Worm (Caenorhabditis elegans) whole organism, dauer: ENCODE measurements around the gene fbxb-58.

Source experiments
- unc-62 ChIP-seq: sonication (generic microtip); optimal IDR thresholded peaks from 2 replicates; lab custom pipeline; 2017; ENCODE audit warnings: missing biosample characterization, missing genetic modification reagents, missing genetic modification characterization

fbxb-58 gene

DNA sequence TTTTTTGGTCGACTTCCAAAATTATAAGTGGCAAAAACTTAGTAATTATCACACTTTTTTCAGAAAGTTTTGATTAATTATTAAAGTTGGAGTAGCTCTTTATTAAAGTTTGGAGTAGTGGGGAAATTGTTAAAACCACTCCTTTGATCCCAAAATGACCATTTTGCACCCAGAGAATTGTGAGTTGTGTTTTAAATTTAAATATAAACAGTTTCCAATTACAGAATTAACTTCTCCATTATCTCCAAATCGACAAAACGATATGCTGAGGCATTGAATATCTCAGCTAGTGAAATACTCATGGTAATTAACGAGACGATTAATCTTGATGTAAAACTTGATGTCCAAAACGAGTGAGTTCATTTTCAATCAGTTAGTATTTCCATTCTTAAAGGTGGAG, at the start of gene fbxb-58:
Gene fbxb-58, plus strand, starts transcription at position 301 of the 400 bp plus-strand sequence.
- TF ChIP-seq unc-62 (GFP tag; lab: Kevin White, UChicago) = no peak

DNA sequence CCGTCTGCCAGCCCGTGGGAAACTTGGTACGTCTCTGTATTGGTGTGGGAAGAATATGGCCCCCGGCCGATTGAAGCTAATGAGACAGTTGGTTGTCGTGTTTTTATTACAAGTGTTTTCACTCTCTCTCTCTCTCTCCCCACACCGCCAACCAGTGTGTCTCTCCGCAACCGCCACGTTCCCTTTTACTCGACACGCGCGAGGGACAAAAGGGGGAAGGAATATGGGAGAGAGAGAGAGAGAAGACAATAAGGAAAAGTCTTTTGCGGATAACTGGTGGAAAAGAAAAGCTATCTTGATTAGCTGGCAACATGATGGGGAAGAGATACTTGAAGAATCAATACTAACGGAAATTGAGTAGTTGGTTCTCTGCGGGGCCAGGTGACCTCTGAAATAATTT, 49.3 kb upstream of the fbxb-58 start:
- TF ChIP-seq unc-62 (GFP tag; lab: Kevin White, UChicago) = no peak

DNA sequence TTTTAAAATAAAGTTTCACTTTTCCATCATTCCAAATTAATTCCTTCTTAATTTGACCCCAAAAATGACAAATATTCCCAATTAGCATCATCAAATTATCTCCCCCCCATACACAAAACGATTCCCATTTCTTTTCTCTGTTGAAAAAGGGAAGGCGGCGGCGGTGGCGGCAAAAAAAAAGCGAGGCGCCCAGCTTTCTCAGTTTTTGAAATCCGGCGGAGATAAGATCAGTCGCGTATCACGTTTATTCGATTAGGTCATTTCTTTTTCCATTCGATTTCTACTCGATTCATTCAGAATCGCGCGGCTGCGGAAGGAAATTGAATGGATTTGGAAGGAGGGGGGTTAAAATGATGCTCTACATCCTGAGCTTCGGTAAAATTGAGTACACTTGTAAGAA, 44.0 kb upstream of the fbxb-58 start:
- TF ChIP-seq unc-62 (GFP tag; lab: Kevin White, UChicago) = no peak

DNA sequence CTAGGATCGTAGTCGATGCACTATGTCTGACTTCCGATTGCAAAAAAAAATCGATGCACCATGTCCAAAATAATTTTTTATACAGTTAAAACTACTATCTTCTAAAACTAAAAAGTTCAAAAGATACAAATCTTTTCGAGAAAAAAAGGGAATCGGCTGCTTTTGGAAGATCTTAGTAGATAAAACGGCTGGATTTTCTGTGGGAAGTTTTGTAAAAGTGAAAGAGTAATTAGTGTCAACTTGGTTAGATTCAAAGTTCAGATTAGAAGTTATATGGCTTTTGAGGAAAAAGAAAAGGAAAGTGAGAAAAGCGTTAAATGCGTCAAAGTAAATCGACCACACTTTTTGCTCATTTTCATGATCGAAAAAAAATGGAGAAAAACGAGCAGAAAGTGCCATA, 40.9 kb upstream of the fbxb-58 start:
- TF ChIP-seq unc-62 (GFP tag; lab: Kevin White, UChicago) = no peak

DNA sequence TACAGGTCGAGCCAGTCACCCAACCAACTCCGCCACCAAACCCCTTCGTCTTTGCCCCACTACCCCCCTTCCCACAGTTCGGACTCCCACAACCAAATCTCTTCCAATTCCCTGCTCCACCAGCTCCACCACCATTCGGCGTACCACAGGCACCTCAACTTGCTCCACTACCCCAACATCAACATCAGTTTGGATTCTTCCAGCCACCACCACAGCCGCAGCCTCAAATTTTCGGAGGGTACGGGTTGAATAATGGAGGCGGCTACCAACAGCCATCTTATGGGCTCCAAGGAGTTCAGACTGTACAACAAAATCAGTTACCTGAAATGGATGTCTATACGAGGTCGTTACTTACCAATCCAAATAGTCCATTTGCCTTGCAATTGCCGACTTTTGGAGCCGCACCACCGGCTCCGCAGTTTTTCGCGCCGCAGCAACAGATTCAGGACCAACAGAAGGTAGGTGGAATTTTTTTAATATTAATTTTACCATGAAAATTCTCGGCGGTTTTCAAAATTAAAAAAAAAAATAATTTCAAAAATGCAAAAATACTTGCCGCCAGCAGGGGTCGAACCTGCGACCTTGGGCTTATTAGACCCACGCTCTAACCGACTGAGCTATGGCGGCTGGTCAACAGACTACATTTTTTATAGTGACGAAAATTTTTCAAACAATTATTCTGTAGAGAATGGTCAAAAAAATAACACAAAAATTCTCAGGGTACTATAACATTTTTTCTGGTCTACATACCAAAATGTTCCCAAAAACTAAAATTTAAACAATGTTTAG, 38.6 kb upstream of the fbxb-58 start:
- TF ChIP-seq unc-62 (GFP tag; lab: Kevin White, UChicago) = no peak

DNA sequence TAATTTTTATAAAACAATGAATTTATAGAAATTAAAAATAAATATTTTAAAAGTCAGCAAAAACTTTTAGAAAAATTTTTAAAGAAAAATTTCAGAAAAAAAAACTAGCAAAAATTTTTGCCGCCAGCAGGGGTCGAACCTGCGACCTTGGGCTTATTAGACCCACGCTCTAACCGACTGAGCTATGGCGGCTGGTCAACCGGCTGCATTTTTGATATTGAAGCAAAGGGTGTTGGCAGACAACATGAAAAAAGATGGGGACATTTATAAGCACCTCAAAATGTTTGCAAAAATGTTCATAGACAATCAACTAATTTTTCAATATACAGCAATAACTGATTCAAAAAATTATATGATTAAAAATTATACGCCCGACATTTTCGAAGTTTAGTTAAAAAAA, 38.0 kb upstream of the fbxb-58 start:
- no peak for TF ChIP-seq unc-62 (GFP tag; lab: Kevin White, UChicago)

DNA sequence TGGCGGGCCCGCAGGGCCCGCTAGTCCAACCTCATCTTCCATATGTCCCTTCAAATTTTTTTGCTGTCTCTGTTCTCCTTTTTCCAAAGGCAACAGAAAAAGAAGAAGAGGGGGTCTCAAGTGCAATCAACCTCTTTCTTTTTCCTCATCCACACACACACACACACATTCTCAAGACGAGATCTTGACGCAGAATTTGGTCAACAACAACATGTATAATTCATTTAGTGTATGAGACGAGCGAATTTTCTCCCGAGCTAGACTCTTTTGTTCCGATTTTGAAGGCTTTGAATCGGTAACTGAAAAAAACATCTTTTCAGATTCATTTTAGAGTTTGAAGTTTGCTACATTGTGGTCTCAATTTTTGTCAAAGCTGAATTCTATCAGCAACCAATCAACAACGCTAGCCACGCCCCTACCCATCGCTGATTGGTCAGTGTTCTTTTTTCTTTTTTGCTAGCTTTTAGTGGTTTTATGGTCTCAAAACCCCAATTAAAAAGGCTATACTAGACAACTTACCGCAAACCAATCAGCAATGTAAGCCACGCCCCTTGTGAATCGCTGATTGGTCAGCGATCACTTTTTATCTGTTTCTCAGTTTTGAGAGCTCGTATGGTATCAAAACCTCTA, 29.8 kb upstream of the fbxb-58 start:
- no peak for TF ChIP-seq unc-62 (GFP tag; lab: Kevin White, UChicago)

DNA sequence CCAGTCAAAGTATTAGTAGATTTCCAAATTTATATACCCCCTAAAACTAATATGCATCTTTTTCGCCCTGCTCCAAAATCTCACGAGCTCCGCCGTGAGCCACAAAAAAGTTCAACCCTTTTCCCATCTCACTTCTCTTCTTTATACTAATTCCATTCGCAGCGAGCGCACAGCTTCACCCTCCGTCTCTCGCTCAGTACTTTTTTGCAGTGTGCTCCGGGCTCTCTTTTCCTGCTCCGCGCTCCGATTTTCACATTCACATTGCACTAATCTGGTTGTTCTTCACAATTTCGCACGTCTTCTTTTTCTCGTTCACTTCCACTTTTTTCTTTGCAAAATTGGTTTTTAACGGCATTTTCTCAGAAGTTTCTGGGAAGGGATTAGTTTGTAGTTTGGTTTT, 28.6 kb upstream of the fbxb-58 start:
- TF ChIP-seq unc-62 (GFP tag; lab: Kevin White, UChicago) = no peak

DNA sequence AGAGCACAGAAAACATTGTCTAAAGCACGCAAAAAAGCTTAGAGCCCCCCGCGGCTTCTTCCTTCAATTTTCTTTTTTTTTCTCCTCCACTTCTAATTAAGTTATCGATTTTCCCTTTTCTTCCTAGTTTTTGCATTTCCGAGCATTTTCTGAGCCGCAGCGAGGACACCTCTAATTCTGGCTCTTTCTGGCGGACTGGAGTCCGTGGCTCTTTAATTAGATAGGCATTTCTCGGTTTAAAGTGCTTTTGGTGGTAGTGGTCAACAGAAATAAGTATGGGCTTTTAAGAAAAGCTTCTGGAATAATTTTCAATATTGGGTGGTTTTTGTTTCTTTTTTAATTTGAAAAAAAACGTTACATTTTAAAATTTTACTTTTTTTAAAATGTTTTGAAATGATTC, 26.4 kb upstream of the fbxb-58 start:
- no peak for TF ChIP-seq unc-62 (GFP tag; lab: Kevin White, UChicago)

DNA sequence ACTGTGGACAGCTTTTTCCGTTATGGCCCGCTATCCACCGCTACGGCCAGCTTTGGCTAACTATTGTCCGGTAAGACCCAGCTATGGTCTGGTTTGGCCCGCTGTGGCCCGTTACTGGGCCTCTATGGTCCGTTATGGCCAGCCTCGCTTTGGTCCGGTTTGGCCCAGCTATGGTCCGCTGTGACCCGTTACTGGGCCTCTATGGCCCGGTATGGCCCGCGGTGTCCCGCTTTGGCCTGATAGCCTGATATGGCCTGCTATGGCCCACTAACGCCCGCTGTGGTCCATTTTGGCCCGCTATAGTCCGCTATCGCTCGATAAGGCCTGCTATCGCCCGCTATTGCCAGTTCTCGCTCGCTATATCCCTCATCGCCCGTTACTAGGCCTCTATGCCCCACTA, 25.4 kb upstream of the fbxb-58 start:
- TF ChIP-seq unc-62 (GFP tag; lab: Kevin White, UChicago) = no peak

DNA sequence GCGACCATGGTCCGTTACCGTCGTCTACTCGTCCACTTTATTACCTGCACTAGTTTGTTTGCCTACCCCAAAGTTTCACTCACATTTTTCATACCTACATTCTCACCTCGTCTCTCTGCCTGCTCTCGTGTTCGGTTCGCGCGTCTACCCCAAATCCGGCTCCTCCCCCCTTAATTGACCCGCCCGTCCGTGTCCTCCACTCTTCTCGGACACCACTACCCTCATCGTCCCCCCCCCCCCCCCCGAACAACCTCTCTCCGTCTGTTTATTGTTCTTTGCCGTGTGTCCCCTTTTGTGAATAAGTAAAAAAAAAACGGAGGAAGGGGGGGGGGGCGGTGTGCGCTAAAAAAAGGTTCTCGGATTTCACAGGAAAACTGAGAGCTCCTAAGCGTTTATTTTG, 24.9 kb upstream of the fbxb-58 start:
- no peak for TF ChIP-seq unc-62 (GFP tag; lab: Kevin White, UChicago)

DNA sequence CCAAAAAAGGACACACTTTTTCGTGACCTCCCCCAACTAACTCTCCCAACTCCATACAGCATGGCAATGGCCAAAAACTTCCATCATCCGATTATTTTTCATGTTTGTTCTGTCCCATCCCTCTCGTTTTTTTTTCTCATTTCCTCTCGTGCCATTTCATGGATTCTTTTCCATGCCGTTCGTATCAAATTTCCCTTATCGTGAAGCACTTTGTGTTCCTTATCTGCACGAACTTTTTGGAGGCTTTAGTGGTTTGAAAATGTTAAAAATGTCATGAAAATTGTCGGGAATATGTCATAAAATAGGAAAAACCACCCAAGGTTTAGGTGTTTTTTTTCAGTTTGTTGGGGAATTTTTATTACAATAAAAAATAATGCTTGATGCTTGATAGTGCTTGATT, 24.2 kb upstream of the fbxb-58 start:
- TF ChIP-seq unc-62 (GFP tag; lab: Kevin White, UChicago) = no peak

DNA sequence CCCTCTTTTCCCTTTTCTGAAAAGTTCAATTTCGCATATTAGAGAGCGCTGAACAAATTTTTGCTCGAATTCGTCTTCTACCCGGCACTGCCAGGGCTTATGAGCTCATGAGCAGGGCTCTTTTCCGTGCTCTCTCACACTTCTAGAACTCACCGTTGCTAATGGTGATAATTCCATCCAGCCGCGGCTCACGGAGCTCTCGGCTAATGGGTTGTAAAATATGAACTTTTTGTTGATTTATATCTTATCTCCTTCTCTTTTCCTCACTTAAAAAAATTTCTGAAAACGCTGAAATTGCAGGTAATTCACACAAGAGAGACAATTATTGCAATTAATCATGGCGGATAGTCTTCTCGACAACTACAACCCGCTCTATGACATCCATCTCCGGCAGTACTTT, 23.3 kb upstream of the fbxb-58 start, which contains the start of gene H11E01.3:
Gene H11E01.3, plus strand, starts transcription at position 301 of the 400 bp plus-strand sequence.
- no peak for TF ChIP-seq unc-62 (GFP tag; lab: Kevin White, UChicago)

DNA sequence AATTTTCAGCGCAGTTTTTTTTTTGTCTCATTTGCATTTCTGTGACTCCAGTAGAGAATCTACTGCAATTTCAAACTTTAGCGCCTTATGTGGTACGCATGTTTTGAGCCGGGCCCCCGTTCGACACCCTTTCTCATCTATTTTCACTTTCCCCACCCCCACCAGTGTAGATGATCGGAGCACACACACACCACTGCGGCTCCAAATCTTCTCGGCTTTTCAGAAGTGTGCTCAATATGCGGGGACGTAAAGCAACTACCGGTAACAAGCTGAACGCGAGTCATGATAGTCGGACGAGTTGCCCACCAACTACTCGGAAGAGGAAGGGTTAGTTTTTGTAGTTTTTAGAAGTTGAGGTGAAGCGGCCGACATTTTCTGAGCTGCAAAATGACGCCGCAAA, 15.0 kb upstream of the fbxb-58 start:
- no peak for TF ChIP-seq unc-62 (GFP tag; lab: Kevin White, UChicago)

DNA sequence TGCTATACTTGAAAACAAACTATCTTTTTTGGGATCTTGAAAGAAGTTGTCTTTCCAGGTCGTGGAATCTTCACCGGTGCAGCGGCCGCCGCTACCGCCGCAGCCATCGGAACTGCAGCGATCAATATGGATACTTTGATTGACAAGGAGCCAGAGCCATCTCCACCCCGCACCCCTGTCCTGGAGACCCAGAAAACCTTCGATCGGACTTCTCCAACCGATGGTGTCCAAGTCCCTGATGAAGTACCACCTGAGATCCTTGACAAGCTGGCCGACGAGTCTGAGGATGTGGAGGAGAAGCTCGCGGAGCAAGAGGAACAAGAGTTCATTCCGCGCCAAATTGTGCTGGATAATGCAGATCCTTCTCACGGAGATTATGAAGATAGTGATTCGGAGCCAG, 14.1 kb upstream of the fbxb-58 start:
- TF ChIP-seq unc-62 (GFP tag; lab: Kevin White, UChicago) = no peak

DNA sequence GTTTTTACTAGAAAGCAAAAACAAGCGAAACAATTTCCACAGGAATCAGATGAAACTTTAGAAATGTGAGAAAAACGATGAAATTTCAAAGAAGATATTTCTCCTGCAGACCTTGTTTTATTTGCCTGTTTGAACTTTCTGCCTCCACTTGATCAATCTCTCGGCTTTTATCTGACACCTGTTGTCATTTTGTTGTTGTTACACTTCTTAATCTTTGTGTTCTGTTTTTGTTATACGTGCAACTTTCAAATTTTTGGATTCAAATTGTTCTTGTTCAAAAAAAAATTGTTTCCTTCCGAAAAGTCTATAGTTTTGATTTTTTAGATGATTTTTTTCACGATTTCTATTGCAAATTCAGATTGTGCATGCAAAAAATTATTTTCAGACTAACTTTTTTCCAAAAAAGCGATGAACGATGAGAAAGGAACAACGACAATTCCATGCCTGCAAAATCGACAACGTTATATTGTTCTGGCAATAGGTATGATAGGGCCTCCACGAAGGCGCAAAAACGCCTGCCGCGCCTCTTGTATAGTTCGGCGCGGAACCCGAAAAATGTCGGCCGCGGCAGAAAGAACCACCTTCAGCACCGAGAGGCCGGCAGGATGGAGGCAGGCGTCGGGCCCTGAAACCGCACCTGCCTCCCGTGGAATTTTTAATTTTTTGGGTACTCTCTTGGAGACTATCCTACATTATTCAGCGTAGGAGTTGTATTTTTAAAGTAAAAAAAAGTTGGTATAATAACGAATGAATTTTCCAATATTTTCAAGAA, 7.1 kb upstream of the fbxb-58 start, which contains the start of gene H11E01.2:
Gene H11E01.2, plus strand, starts transcription at position 380 of the 772 bp plus-strand sequence.
- no peak for TF ChIP-seq unc-62 (GFP tag; lab: Kevin White, UChicago)
